Worm (Caenorhabditis elegans) whole organism, L3 larva: ENCODE measurements around the gene srx-118.

Source experiments
- R02D3.7 ChIP-seq: fragments of 150-350 bp; optimal IDR thresholded peaks from 2 replicates; lab custom pipeline; 2014; ENCODE audit warnings: missing biosample characterization, missing genetic modification characterization
- ZK546.5 ChIP-seq: sonication (generic microtip); optimal IDR thresholded peaks from 2 replicates; lab custom pipeline; 2017; ENCODE audit warnings: missing biosample characterization, missing genetic modification characterization
- aly-2 ChIP-seq: fragments of 150-350 bp; optimal IDR thresholded peaks from 2 replicates; lab custom pipeline; 2014; ENCODE audit warnings: missing biosample characterization, missing genetic modification characterization
- ama-1 ChIP-seq: fragments of 150-350 bp; optimal IDR thresholded peaks from 2 replicates; lab custom pipeline; 2018
- ceh-28 ChIP-seq: fragments of 150-350 bp; optimal IDR thresholded peaks from 2 replicates; lab custom pipeline; 2014; ENCODE audit warnings: missing biosample characterization, missing genetic modification reagents, missing genetic modification characterization
- ceh-82 ChIP-seq: fragments of 150-350 bp; optimal IDR thresholded peaks from 2 replicates; lab custom pipeline; 2014; ENCODE audit warnings: missing biosample characterization, missing genetic modification characterization
- ceh-9 ChIP-seq: sonication (generic microtip); optimal IDR thresholded peaks from 2 replicates; lab custom pipeline; 2018; ENCODE audit warnings: missing biosample characterization, missing genetic modification characterization
- daf-12 ChIP-seq: fragments of 150-350 bp; optimal IDR thresholded peaks from 2 replicates; lab custom pipeline; 2014; ENCODE audit warnings: missing biosample characterization, missing genetic modification reagents, missing genetic modification characterization
- egl-27 ChIP-seq: sonication (generic microtip); optimal IDR thresholded peaks from 4 replicates; lab custom pipeline; 2017; ENCODE audit warnings: missing biosample characterization, missing genetic modification reagents, missing genetic modification characterization
- egl-5 ChIP-seq: fragments of 150-350 bp; optimal IDR thresholded peaks from 2 replicates; lab custom pipeline; 2017; ENCODE audit warnings: missing biosample characterization, missing genetic modification reagents, missing genetic modification characterization, inconsistent platforms
- elt-2 ChIP-seq: sonication (generic microtip); optimal IDR thresholded peaks from 2 replicates; lab custom pipeline; 2016; ENCODE audit warnings: missing genetic modification reagents, mild to moderate bottlenecking, missing genetic modification characterization, missing compliant biosample characterization
- elt-3 ChIP-seq, 3 experiments: fragments of 150-350 bp in 1 of 3; sonication (generic microtip) in 2 of 3; optimal IDR thresholded peaks; 2 replicates in 2 of 3; 4 replicates in 1 of 3; lab custom pipeline; 2014 to 2017; ENCODE audit warnings: missing biosample characterization in 3 of 3, missing genetic modification characterization in 3 of 3
- eor-1 ChIP-seq, 2 experiments: fragments of 150-350 bp; optimal IDR thresholded peaks; 2 replicates each; lab custom pipeline; 2014 to 2018; ENCODE audit warnings: missing biosample characterization in 2 of 2, missing genetic modification characterization in 2 of 2
- fkh-2 ChIP-seq: fragments of 150-350 bp; optimal IDR thresholded peaks from 2 replicates; lab custom pipeline; 2014; ENCODE audit warnings: missing biosample characterization, missing genetic modification reagents, missing genetic modification characterization
- fos-1 ChIP-seq: fragments of 150-350 bp; optimal IDR thresholded peaks from 2 replicates; lab custom pipeline; 2014; ENCODE audit warnings: missing biosample characterization, missing genetic modification characterization
- jun-1 ChIP-seq: fragments of 150-350 bp; optimal IDR thresholded peaks from 2 replicates; lab custom pipeline; 2014; ENCODE audit warnings: missing biosample characterization, missing genetic modification reagents, missing genetic modification characterization
- lin-15B ChIP-seq: fragments of 150-350 bp; optimal IDR thresholded peaks from 2 replicates; lab custom pipeline; 2014; ENCODE audit warnings: missing biosample characterization, missing genetic modification characterization
- lin-39 ChIP-seq: fragments of 150-350 bp; optimal IDR thresholded peaks from 2 replicates; lab custom pipeline; 2018; ENCODE audit warnings: missing biosample characterization, missing genetic modification reagents, missing genetic modification characterization
- mdl-1 ChIP-seq: fragments of 150-350 bp; optimal IDR thresholded peaks from 2 replicates; lab custom pipeline; 2014; ENCODE audit warnings: missing biosample characterization, missing genetic modification characterization
- mml-1 ChIP-seq: fragments of 150-350 bp; sonication (generic microtip); optimal IDR thresholded peaks from 3 replicates; lab custom pipeline; 2014; ENCODE audit warnings: missing biosample characterization, missing genetic modification characterization
- nhr-11 ChIP-seq: fragments of 150-350 bp; optimal IDR thresholded peaks from 2 replicates; lab custom pipeline; 2014; ENCODE audit warnings: missing biosample characterization, missing genetic modification characterization
- nhr-23 ChIP-seq: fragments of 150-350 bp; optimal IDR thresholded peaks from 2 replicates; lab custom pipeline; 2014; ENCODE audit warnings: missing biosample characterization, missing genetic modification reagents, missing genetic modification characterization
- nhr-237 ChIP-seq: fragments of 150-350 bp; optimal IDR thresholded peaks from 2 replicates; lab custom pipeline; 2014; ENCODE audit warnings: missing biosample characterization, missing genetic modification characterization
- nhr-28 ChIP-seq: fragments of 150-350 bp; optimal IDR thresholded peaks from 2 replicates; lab custom pipeline; 2014; ENCODE audit warnings: missing biosample characterization, missing genetic modification characterization
- nhr-43 ChIP-seq: sonication (generic microtip); optimal IDR thresholded peaks from 2 replicates; lab custom pipeline; 2016; ENCODE audit warnings: mild to moderate bottlenecking, missing genetic modification characterization, missing compliant biosample characterization; ENCODE audit not compliant: poor library complexity, severe bottlenecking
- nhr-67 ChIP-seq: fragments of 150-350 bp; optimal IDR thresholded peaks from 2 replicates; lab custom pipeline; 2014; ENCODE audit warnings: missing biosample characterization, missing genetic modification characterization
- nhr-77 ChIP-seq: fragments of 150-350 bp; optimal IDR thresholded peaks from 2 replicates; lab custom pipeline; 2014; ENCODE audit warnings: missing biosample characterization, missing genetic modification characterization
- pqm-1 ChIP-seq: fragments of 150-350 bp; optimal IDR thresholded peaks from 2 replicates; lab custom pipeline; 2017; ENCODE audit warnings: missing biosample characterization, missing genetic modification characterization, inconsistent platforms
- skn-1 ChIP-seq: fragments of 150-350 bp; optimal IDR thresholded peaks from 2 replicates; lab custom pipeline; 2014; ENCODE audit warnings: missing biosample characterization, missing genetic modification characterization
- snpc-4 ChIP-seq: fragments of 150-350 bp; optimal IDR thresholded peaks from 2 replicates; lab custom pipeline; 2014; ENCODE audit warnings: missing biosample characterization, missing genetic modification characterization
- tbx-2 ChIP-seq: sonication (generic microtip); optimal IDR thresholded peaks from 2 replicates; lab custom pipeline; 2016; ENCODE audit warnings: mild to moderate bottlenecking, missing genetic modification characterization, missing compliant biosample characterization
- unc-39 ChIP-seq: sonication (generic microtip); optimal IDR thresholded peaks from 4 replicates; lab custom pipeline; 2017; ENCODE audit warnings: missing biosample characterization, missing genetic modification characterization
- unc-62 ChIP-seq: fragments of 150-350 bp; sonication (generic microtip); optimal IDR thresholded peaks from 4 replicates; lab custom pipeline; 2014; ENCODE audit warnings: missing biosample characterization, missing genetic modification reagents, missing genetic modification characterization
- zag-1 ChIP-seq: fragments of 150-350 bp; optimal IDR thresholded peaks from 2 replicates; lab custom pipeline; 2014; ENCODE audit warnings: missing biosample characterization, missing genetic modification characterization

srx-118 gene

DNA sequence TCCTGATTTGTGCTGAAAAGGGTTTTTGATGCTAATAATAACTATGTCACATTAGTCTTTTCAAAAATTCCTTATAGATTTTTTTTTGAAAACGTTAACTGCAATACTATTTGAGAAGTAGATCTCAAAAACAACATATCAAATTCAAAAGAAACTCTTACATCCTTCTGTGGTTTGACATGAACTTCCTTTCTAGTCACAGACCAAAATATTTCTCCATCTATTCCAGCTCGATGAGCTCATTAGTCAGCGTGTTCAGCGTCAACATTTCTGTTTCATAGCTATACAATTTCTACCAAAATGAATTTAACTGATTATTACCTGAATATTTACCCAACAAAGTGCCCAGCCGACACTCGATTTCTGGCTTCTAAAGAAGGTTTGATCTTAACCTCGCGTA lies 17.0 kb upstream of the srx-118 start, which contains the start of gene srh-67:
srh-67 (plus strand) TSS at position 301 of the 400 bp plus-strand sequence.
- TF ChIP-seq jun-1 (tag; lab: Kevin White, UChicago): no peak
- no peak for TF ChIP-seq ceh-9 (tag; lab: Kevin White, UChicago)
- TF ChIP-seq eor-1 (tag; optimal IDR thresholded peaks at IDR 0.05; lab: Kevin White, UChicago): no peak
- no peak for TF ChIP-seq fos-1
- TF ChIP-seq mml-1 (tag; lab: Kevin White, UChicago): no peak
- no peak for TF ChIP-seq ceh-28 (tag; lab: Kevin White, UChicago)
- no peak for TF ChIP-seq skn-1
- no peak for TF ChIP-seq mdl-1
- TF ChIP-seq nhr-67 (tag; lab: Kevin White, UChicago): no peak
- no peak for TF ChIP-seq egl-5 (tag; lab: Kevin White, UChicago)
- TF ChIP-seq nhr-43 (tag; lab: Kevin White, UChicago): no peak
- TF ChIP-seq elt-3 (tag; optimal IDR thresholded peaks at IDR 0.05; lab: Kevin White, UChicago): no peak
- TF ChIP-seq zag-1 (tag; lab: Kevin White, UChicago): no peak

ce11 chrII:12511866-12512265 lies 13.8 kb upstream of the srx-118 start, which contains the start of gene srh-73:
srh-73 (plus strand) TSS chrII:12512166.
- TF ChIP-seq unc-62 (GFP tag; lab: Kevin White, UChicago) (no peak), mdl-1 (no peak), ZK546.5 (tag; lab: Kevin White, UChicago) (no peak), daf-12 (tag; lab: Kevin White, UChicago) (no peak), ceh-9 (tag; lab: Kevin White, UChicago) (no peak), lin-15B (tag; lab: Kevin White, UChicago) (no peak), egl-27 (no peak), unc-39 (tag; lab: Kevin White, UChicago) (no peak), egl-5 (tag; lab: Kevin White, UChicago) (no peak), ama-1 (lab: Kevin White, UChicago) (no peak), jun-1 (tag; lab: Kevin White, UChicago) (no peak), nhr-43 (tag; lab: Kevin White, UChicago) (no peak), nhr-23 (tag; lab: Kevin White, UChicago) (no peak), eor-1 (tag; optimal IDR thresholded peaks at IDR 0.05; lab: Kevin White, UChicago) (no peak), lin-39 (tag; lab: Kevin White, UChicago) (no peak), nhr-77 (tag; lab: Kevin White, UChicago) (no peak), aly-2 (tag; lab: Kevin White, UChicago) (no peak), nhr-28 (tag; lab: Kevin White, UChicago) (no peak), nhr-237 (tag; lab: Kevin White, UChicago) (no peak), ceh-28 (tag; lab: Kevin White, UChicago) (no peak)

DNA sequence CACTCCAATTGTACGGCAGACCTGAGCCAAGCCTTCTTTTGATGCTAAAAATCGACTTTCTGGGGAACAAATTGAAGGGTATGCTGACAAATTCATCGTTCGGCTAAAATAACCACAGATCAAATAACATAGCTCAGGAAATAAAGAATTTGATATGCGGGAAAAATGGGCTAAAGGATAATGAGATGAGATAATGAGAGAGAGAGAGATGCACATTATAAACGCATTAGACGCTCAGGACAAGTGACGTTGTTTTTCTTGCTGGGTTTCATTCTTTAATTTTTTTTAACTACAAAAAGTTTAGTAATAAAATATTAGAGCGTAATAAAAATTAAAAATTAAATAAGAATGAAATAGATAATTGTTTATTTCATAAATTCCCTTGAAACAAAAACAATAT lies 11.0 kb upstream of the srx-118 start, which contains the start of gene srh-69:
srh-69 (minus strand) TSS at position 101 of the 400 bp plus-strand sequence.
- TF ChIP-seq elt-3 (tag; optimal IDR thresholded peaks at IDR 0.05; lab: Kevin White, UChicago) (no peak), ama-1 (lab: Kevin White, UChicago) (no peak), ceh-82 (no peak), ceh-28 (tag; lab: Kevin White, UChicago) (no peak), pqm-1 (no peak), fkh-2 (tag; lab: Kevin White, UChicago) (no peak), fos-1 (no peak), snpc-4 (no peak), elt-2 (tag; lab: Kevin White, UChicago) (no peak), tbx-2 (tag; lab: Kevin White, UChicago) (no peak), R02D3.7 (tag; lab: Kevin White, UChicago) (no peak), nhr-11 (tag; lab: Kevin White, UChicago) (no peak), zag-1 (tag; lab: Kevin White, UChicago) (no peak)

DNA sequence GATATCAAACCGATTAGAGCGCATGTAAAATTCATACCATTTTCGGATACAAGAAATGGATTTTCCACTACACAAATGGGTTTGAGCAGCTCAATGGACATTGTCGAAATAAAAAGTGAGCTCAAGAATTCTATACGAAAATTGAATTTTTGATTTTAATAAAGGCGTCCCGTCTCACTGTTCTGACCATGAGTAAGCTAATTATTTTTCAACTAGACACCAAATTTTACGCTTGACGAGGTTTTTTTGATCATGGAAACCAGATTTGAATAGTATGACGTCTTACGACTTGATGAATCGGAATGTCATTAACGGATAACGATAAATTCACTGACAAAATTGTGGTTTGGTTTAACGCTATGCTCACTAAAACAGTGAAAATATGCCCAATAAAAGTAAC lies 9.3 kb upstream of the srx-118 start, which contains the start of gene srh-61:
srh-61 (minus strand) TSS at position 101 of the 400 bp plus-strand sequence.
- TF ChIP-seq daf-12 (tag; lab: Kevin White, UChicago) (no peak), snpc-4 (no peak), elt-3 (tag; optimal IDR thresholded peaks at IDR 0.05; lab: Kevin White, UChicago) (no peak)

DNA sequence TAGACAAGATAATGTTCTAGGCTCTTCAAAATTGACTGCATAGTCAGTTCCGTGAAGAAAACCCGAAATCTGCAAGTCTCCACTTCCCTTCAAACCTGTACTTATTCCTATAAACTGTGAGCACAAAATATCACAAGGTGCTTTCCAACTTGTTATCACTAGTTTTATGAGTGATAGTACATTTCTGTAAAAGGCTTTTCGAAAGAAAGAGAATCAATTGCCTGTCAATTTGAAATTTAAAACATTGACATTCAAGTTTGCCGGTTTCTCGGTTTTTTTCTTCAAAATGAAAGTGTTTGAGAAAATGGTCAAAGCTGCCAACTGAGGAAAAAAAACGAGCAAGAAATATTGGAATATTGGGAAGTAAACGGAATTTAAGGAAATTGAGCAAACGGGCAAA lies 7.6 kb upstream of the srx-118 start:
- TF ChIP-seq elt-2 (tag; lab: Kevin White, UChicago) (peak; percentile 12), ama-1 (lab: Kevin White, UChicago) (no peak), pqm-1 (peak; percentile 28)
